Fruit fly (Drosophila melanogaster) whole organism, embryonic: Measurements from ENCODE around the gene CG10337.

Experiments used
- Aef1 ChIP-seq: fragments of 200-800 bp; sonication (Bioruptor generic); IDR thresholded peaks from 3 replicates; pipeline ENCODE4 v1.3.6; 2022; ENCODE audit warnings: missing biosample characterization, missing genetic modification characterization
- Antp ChIP-seq: fragments of 200-800 bp; sonication (Bioruptor generic); optimal IDR thresholded peaks from 3 replicates; lab custom pipeline; 2016; ENCODE audit warnings: missing biosample characterization, missing genetic modification characterization
- Bgb ChIP-seq: fragments of 200-800 bp; sonication (Bioruptor generic); IDR thresholded peaks from 2 replicates; pipeline ENCODE4 v1.3.6; 2022; ENCODE audit warnings: missing biosample characterization, missing genetic modification characterization; ENCODE audit not compliant: partially characterized antibody
- Bteb2 ChIP-seq: fragments of 200-800 bp; sonication (Bioruptor generic); optimal IDR thresholded peaks from 2 replicates; lab custom pipeline; 2016; ENCODE audit warnings: missing biosample characterization, missing genetic modification characterization
- CG11696 ChIP-seq: fragments of 200-800 bp; sonication (Bioruptor generic); IDR thresholded peaks from 2 replicates; pipeline ENCODE4 v1.3.6; 2022; ENCODE audit warnings: missing biosample characterization, missing genetic modification characterization
- CG12104 ChIP-seq: fragments of 200-800 bp; sonication (Bioruptor generic); optimal IDR thresholded peaks from 3 replicates; lab custom pipeline; 2016; ENCODE audit warnings: missing biosample characterization, missing genetic modification characterization
- CG15696 ChIP-seq: fragments of 200-800 bp; sonication (Bioruptor generic); optimal IDR thresholded peaks from 2 replicates; lab custom pipeline; 2019; ENCODE audit warnings: missing biosample characterization, mild to moderate bottlenecking, missing genetic modification characterization, moderate library complexity
- CG1602 ChIP-seq: fragments of 200-800 bp; sonication (Bioruptor generic); optimal IDR thresholded peaks from 3 replicates; lab custom pipeline; 2016; ENCODE audit warnings: missing biosample characterization, missing genetic modification characterization
- CG17612 ChIP-seq: fragments of 200-800 bp; sonication (Bioruptor generic); IDR thresholded peaks from 2 replicates; pipeline ENCODE4 v1.3.6; 2022; ENCODE audit warnings: missing biosample characterization, missing genetic modification characterization
- CG1792 ChIP-seq: fragments of 200-800 bp; sonication (Bioruptor generic); optimal IDR thresholded peaks from 2 replicates; lab custom pipeline; 2016; ENCODE audit warnings: missing biosample characterization, missing genetic modification characterization
- CG2116 ChIP-seq: fragments of 200-800 bp; sonication (Bioruptor generic); optimal IDR thresholded peaks from 3 replicates; lab custom pipeline; 2018; ENCODE audit warnings: missing biosample characterization, mild to moderate bottlenecking, missing genetic modification characterization
- CG30403 ChIP-seq: fragments of 200-800 bp; sonication (Bioruptor generic); optimal IDR thresholded peaks from 3 replicates; lab custom pipeline; 2016; ENCODE audit warnings: missing biosample characterization, missing genetic modification characterization
- CG33213 ChIP-seq: fragments of 200-800 bp; sonication (Bioruptor generic); optimal IDR thresholded peaks from 3 replicates; lab custom pipeline; 2016; ENCODE audit warnings: missing biosample characterization, missing genetic modification characterization
- CG42726 ChIP-seq: fragments of 200-800 bp; sonication (Bioruptor generic); IDR thresholded peaks from 2 replicates; pipeline ENCODE4 v1.3.6; 2022; ENCODE audit warnings: missing biosample characterization, missing genetic modification characterization; ENCODE audit not compliant: partially characterized antibody
- CG4360 ChIP-seq: fragments of 200-800 bp; sonication (Bioruptor generic); IDR thresholded peaks from 2 replicates; pipeline ENCODE4 v1.3.6; 2022; ENCODE audit warnings: missing biosample characterization, missing genetic modification characterization
- CG43689 ChIP-seq: fragments of 200-800 bp; sonication (Bioruptor generic); IDR thresholded peaks from 2 replicates; pipeline ENCODE4 v1.3.6; 2022; ENCODE audit warnings: missing biosample characterization, missing genetic modification characterization
- CG4404 ChIP-seq: fragments of 200-800 bp; sonication (Bioruptor generic); IDR thresholded peaks from 2 replicates; pipeline ENCODE4 v1.3.6; 2022; ENCODE audit warnings: missing biosample characterization, missing genetic modification characterization
- CG4730 ChIP-seq: fragments of 200-800 bp; sonication (Bioruptor generic); IDR thresholded peaks from 2 replicates; pipeline ENCODE4 v1.3.6; 2022; ENCODE audit warnings: missing biosample characterization, missing genetic modification characterization
- CG5245 ChIP-seq: fragments of 200-800 bp; sonication (Bioruptor generic); optimal IDR thresholded peaks from 3 replicates; lab custom pipeline; 2016; ENCODE audit warnings: missing biosample characterization, missing genetic modification characterization
- CG6254 ChIP-seq: fragments of 200-800 bp; sonication (Bioruptor generic); optimal IDR thresholded peaks from 3 replicates; lab custom pipeline; 2017; ENCODE audit warnings: mild to moderate bottlenecking, missing biosample characterization, missing genetic modification reagents, missing genetic modification characterization
- CG8359 ChIP-seq: fragments of 200-800 bp; sonication (Bioruptor generic); optimal IDR thresholded peaks from 2 replicates; lab custom pipeline; 2017; ENCODE audit warnings: missing biosample characterization, mild to moderate bottlenecking, missing genetic modification characterization, borderline replicate concordance
- Dek ChIP-seq: fragments of 200-800 bp; sonication (Bioruptor generic); optimal IDR thresholded peaks from 3 replicates; lab custom pipeline; 2019; ENCODE audit warnings: missing biosample characterization, mild to moderate bottlenecking, missing genetic modification characterization, moderate library complexity
- Doc3 ChIP-seq: fragments of 200-800 bp; sonication (Bioruptor generic); IDR thresholded peaks from 3 replicates; pipeline ENCODE4 v1.3.6; 2022; ENCODE audit warnings: missing biosample characterization, missing genetic modification characterization; ENCODE audit not compliant: partially characterized antibody
- Elba2 ChIP-seq: fragments of 200-800 bp; sonication (Bioruptor generic); optimal IDR thresholded peaks from 3 replicates; lab custom pipeline; 2016; ENCODE audit warnings: missing biosample characterization, missing genetic modification characterization
- HLH4C ChIP-seq: fragments of 200-800 bp; sonication (Bioruptor generic); IDR thresholded peaks from 3 replicates; pipeline ENCODE4 v1.3.6; 2022; ENCODE audit warnings: missing biosample characterization, missing genetic modification characterization; ENCODE audit not compliant: partially characterized antibody
- Hr3 ChIP-seq: fragments of 200-800 bp; sonication (Bioruptor generic); optimal IDR thresholded peaks from 3 replicates; lab custom pipeline; 2016; ENCODE audit warnings: missing biosample characterization, missing genetic modification characterization
- MTF-1 ChIP-seq: fragments of 200-800 bp; sonication (Bioruptor generic); optimal IDR thresholded peaks from 2 replicates; lab custom pipeline; 2018; ENCODE audit warnings: missing biosample characterization, mild to moderate bottlenecking, missing genetic modification characterization, borderline replicate concordance
- NC2β ChIP-seq: fragments of 200-800 bp; sonication (Bioruptor generic); optimal IDR thresholded peaks from 2 replicates; lab custom pipeline; 2016; ENCODE audit warnings: missing biosample characterization, missing genetic modification characterization
- Optix ChIP-seq: fragments of 200-800 bp; sonication (Bioruptor generic); IDR thresholded peaks from 3 replicates; pipeline ENCODE4 v1.3.6; 2022; ENCODE audit warnings: missing biosample characterization, missing genetic modification characterization
- Side ChIP-seq: fragments of 200-800 bp; sonication (Bioruptor generic); optimal IDR thresholded peaks from 2 replicates; lab custom pipeline; 2016; ENCODE audit warnings: missing biosample characterization, missing genetic modification characterization
- Sin3A ChIP-seq: fragments of >200 bp; optimal IDR thresholded peaks from 2 replicates; lab custom pipeline; 2018
- Sox102F ChIP-seq: fragments of 200-800 bp; sonication (Bioruptor generic); optimal IDR thresholded peaks from 2 replicates; lab custom pipeline; 2018; ENCODE audit warnings: missing biosample characterization, mild to moderate bottlenecking, missing genetic modification characterization, moderate library complexity
- TFAM ChIP-seq: fragments of 200-800 bp; sonication (Bioruptor generic); optimal IDR thresholded peaks from 2 replicates; lab custom pipeline; 2017; ENCODE audit warnings: missing biosample characterization, missing genetic modification characterization, inconsistent platforms
- Vsx1 ChIP-seq: fragments of 200-800 bp; sonication (Bioruptor generic); optimal IDR thresholded peaks from 2 replicates; lab custom pipeline; 2017; ENCODE audit warnings: missing biosample characterization, mild to moderate bottlenecking, missing genetic modification characterization, missing genetic modification reagents
- amos ChIP-seq: fragments of 200-800 bp; sonication (Bioruptor generic); IDR thresholded peaks from 2 replicates; pipeline ENCODE4 v1.3.6; 2022; ENCODE audit warnings: missing biosample characterization, missing genetic modification characterization; ENCODE audit not compliant: partially characterized antibody
- ap ChIP-seq: fragments of 200-800 bp; sonication (Bioruptor generic); IDR thresholded peaks from 2 replicates; pipeline ENCODE4 v1.3.6; 2022; ENCODE audit warnings: missing biosample characterization, missing genetic modification characterization
- caup ChIP-seq: fragments of 200-800 bp; sonication (Bioruptor generic); optimal IDR thresholded peaks from 3 replicates; lab custom pipeline; 2017; ENCODE audit warnings: missing biosample characterization, mild to moderate bottlenecking, missing genetic modification characterization, moderate library complexity; ENCODE audit not compliant: severe bottlenecking
- corto ChIP-seq: fragments of 200-800 bp; sonication (Bioruptor generic); optimal IDR thresholded peaks from 2 replicates; lab custom pipeline; 2016; ENCODE audit warnings: missing biosample characterization, mild to moderate bottlenecking, missing genetic modification characterization, moderate library complexity
- danr ChIP-seq: fragments of 200-800 bp; sonication (Bioruptor generic); IDR thresholded peaks from 2 replicates; pipeline ENCODE4 v1.3.6; 2022; ENCODE audit warnings: missing biosample characterization, missing genetic modification characterization
- grau ChIP-seq: fragments of 200-800 bp; optimal IDR thresholded peaks from 3 replicates; lab custom pipeline; 2019; ENCODE audit warnings: missing biosample characterization, mild to moderate bottlenecking, missing genetic modification characterization, moderate library complexity
- gt ChIP-seq: fragments of 200-800 bp; sonication (Bioruptor generic); IDR thresholded peaks from 2 replicates; pipeline ENCODE4 v1.3.6; 2022; ENCODE audit warnings: missing biosample characterization, missing genetic modification characterization
- klu ChIP-seq: fragments of 200-800 bp; sonication (Bioruptor generic); IDR thresholded peaks from 2 replicates; pipeline ENCODE4 v1.3.6; 2022; ENCODE audit warnings: missing biosample characterization, missing genetic modification characterization
- nmo ChIP-seq: fragments of 200-800 bp; sonication (Bioruptor generic); optimal IDR thresholded peaks from 2 replicates; lab custom pipeline; 2018; ENCODE audit warnings: missing biosample characterization, mild to moderate bottlenecking, missing genetic modification characterization, moderate library complexity
- scrt ChIP-seq: fragments of 200-800 bp; sonication (Bioruptor generic); optimal IDR thresholded peaks from 2 replicates; lab custom pipeline; 2018; ENCODE audit warnings: missing biosample characterization, mild to moderate bottlenecking, missing genetic modification characterization, moderate library complexity
- sens ChIP-seq: fragments of 200-800 bp; sonication (Bioruptor generic); peaks from one replicate; lab custom pipeline; 2016; ENCODE audit warnings: missing biosample characterization, missing genetic modification characterization
- seq ChIP-seq: fragments of 200-800 bp; sonication (Bioruptor generic); IDR thresholded peaks from 2 replicates; pipeline ENCODE4 v1.3.6; 2022; ENCODE audit warnings: missing biosample characterization, missing genetic modification characterization
- stwl ChIP-seq: fragments of 200-800 bp; sonication (Bioruptor generic); optimal IDR thresholded peaks from 3 replicates; lab custom pipeline; 2018; ENCODE audit warnings: missing biosample characterization, mild to moderate bottlenecking, missing genetic modification characterization, moderate library complexity
- trem ChIP-seq: fragments of 200-800 bp; optimal IDR thresholded peaks from 3 replicates; lab custom pipeline; 2019; ENCODE audit warnings: missing biosample characterization, mild to moderate bottlenecking, missing genetic modification characterization, moderate library complexity
- vfl ChIP-seq: fragments of 200-800 bp; sonication (Bioruptor generic); optimal IDR thresholded peaks from 2 replicates; lab custom pipeline; 2016; ENCODE audit warnings: missing biosample characterization, missing genetic modification characterization
- zfh1 ChIP-seq: fragments of 200-800 bp; sonication (Bioruptor generic); IDR thresholded peaks from 3 replicates; pipeline ENCODE4 v1.3.6; 2022; ENCODE audit warnings: missing biosample characterization, missing genetic modification characterization

The CG10337 gene

DNA sequence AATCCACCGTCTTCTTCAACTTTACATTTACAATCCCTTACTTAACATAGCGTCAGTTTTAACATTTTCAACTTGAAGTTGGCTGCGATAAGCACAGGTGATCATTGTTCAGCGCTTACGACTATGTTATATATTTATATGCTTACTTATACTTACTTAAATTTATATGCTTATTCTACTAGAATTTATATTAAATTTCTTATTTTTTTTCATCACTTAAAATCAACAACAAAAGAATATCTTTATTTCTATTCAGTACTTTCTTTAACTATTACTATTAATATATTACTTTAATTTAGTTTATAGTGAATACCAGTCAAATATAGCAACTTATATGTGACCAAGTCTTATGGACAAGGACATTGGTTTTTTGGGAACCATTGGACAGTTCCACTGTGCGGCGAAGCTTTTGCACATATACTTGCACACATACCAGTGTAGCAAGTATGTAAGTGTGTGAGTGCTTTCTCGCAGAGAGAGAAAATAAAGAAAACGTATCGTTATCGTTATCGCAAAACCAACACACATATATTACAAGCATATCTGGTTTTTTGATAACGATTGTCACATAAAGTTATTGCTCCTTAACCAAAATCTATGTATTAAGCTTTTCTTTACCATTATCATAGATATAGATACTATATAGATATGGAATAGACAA lies 29.5 kb downstream of the CG10337 start, which contains the start of gene Hasp (continued):
- TF ChIP-seq Bgb (GFP tag; lab: Robert Waterston, UW) (peak; percentile 58), grau (tag; lab: Kevin White, UChicago) (peak; percentile 66), CG42726 (GFP tag; lab: Robert Waterston, UW) (no peak), Sin3A (lab: Kevin White, UChicago) (no peak), TFAM (GFP tag; lab: Kevin White, UChicago) (no peak), stwl (tag; lab: Kevin White, UChicago) (peak; percentile 73), vfl (GFP tag; lab: Kevin White, UChicago) (peak; percentile 0), Bteb2 (GFP tag; lab: Kevin White, UChicago) (no peak), CG1602 (no peak), CG43689 (GFP tag; lab: Robert Waterston, UW) (no peak), CG11696 (GFP tag; lab: Robert Waterston, UW) (no peak), Elba2 (GFP tag; lab: Kevin White, UChicago) (no peak), sens (GFP tag; lab: Kevin White, UChicago) (peak; percentile 88), scrt (no peak), ap (GFP tag; lab: Robert Waterston, UW) (peak; percentile 50), CG33213 (no peak), Optix (GFP tag; lab: Robert Waterston, UW) (no peak), Doc3 (GFP tag; lab: Robert Waterston, UW) (peak; percentile 50; the same call in 2 of the 3 replicates), CG12104 (GFP tag; lab: Kevin White, UChicago) (peak; percentile 36), Side (GFP tag; lab: Kevin White, UChicago) (no peak), CG4360 (GFP tag; lab: Robert Waterston, UW) (no peak), MTF-1 (GFP tag; lab: Kevin White, UChicago) (peak; percentile 4), CG1792 (GFP tag; lab: Kevin White, UChicago) (no peak), CG2116 (GFP tag; lab: Kevin White, UChicago) (peak; percentile 72), CG4404 (no peak), CG5245 (GFP tag; lab: Kevin White, UChicago) (peak; percentile 24), nmo (peak; percentile 79), klu (GFP tag; lab: Robert Waterston, UW) (no peak), trem (peak; percentile 33), CG17612 (no peak), CG6254 (GFP tag; lab: Kevin White, UChicago) (peak; percentile 53), caup (GFP tag; lab: Kevin White, UChicago) (peak; percentile 51), zfh1 (GFP tag; lab: Robert Waterston, UW) (peak; percentile 79), Aef1 (0 out of 3 replicates have a peak, but pooled peaks have one; percentile 10), Dek (tag; lab: Kevin White, UChicago) (peak; percentile 18), Vsx1 (GFP tag; lab: Kevin White, UChicago) (no peak), HLH4C (GFP tag; lab: Robert Waterston, UW) (peak; percentile 94), Antp (no peak), seq (GFP tag; lab: Robert Waterston, UW) (0 out of 2 replicates have a peak, but pooled peaks have one; percentile 6), danr (no peak), NC2β (GFP tag; lab: Kevin White, UChicago) (no peak), CG15696 (tag; lab: Kevin White, UChicago) (no peak), CG30403 (peak; percentile 51), Sox102F (GFP tag; lab: Kevin White, UChicago) (no peak), CG8359 (GFP tag; lab: Kevin White, UChicago) (no peak), CG4730 (GFP tag; lab: Robert Waterston, UW) (no peak), gt (GFP tag; lab: Robert Waterston, UW) (no peak), corto (GFP tag; lab: Kevin White, UChicago) (no peak), Hr3 (GFP tag; lab: Kevin White, UChicago) (peak; percentile 6), amos (GFP tag; lab: Robert Waterston, UW) (peak; percentile 53; the same call in 1 of the 2 replicates)
